Fruit fly (Drosophila melanogaster) whole organism, prepupa: Measurements from ENCODE around the gene Cbs.

ENCODE experiments used
- CG6792 ChIP-seq: fragments of 200-800 bp; sonication (Bioruptor generic); optimal IDR thresholded peaks from 3 replicates; lab custom pipeline; 2016; ENCODE audit warnings: missing biosample characterization, missing genetic modification characterization
- CG6854 ChIP-seq: fragments of 200-800 bp; sonication (Bioruptor generic); optimal IDR thresholded peaks from 2 replicates; lab custom pipeline; 2017; ENCODE audit warnings: missing biosample characterization, mild to moderate bottlenecking, missing genetic modification characterization
- CG8319 ChIP-seq: fragments of 200-800 bp; sonication (Bioruptor generic); optimal IDR thresholded peaks from 3 replicates; lab custom pipeline; 2016; ENCODE audit warnings: missing biosample characterization, missing genetic modification characterization
- Eip75B ChIP-seq: fragments of 200-800 bp; sonication (Bioruptor generic); optimal IDR thresholded peaks from 3 replicates; lab custom pipeline; 2016; ENCODE audit warnings: missing biosample characterization, missing genetic modification characterization
- Eip78C ChIP-seq: fragments of 200-800 bp; sonication (Bioruptor generic); peaks from one replicate; lab custom pipeline; 2016; ENCODE audit warnings: missing biosample characterization, missing genetic modification characterization
- Sox102F ChIP-seq: fragments of 200-800 bp; sonication (Bioruptor generic); optimal IDR thresholded peaks from 2 replicates; lab custom pipeline; 2016; ENCODE audit warnings: missing biosample characterization, mild to moderate bottlenecking, missing genetic modification characterization
- dsx ChIP-seq: fragments of 200-800 bp; optimal IDR thresholded peaks from 3 replicates; lab custom pipeline; 2019; ENCODE audit warnings: missing biosample characterization, mild to moderate bottlenecking, missing genetic modification characterization, moderate library complexity; ENCODE audit not compliant: poor library complexity, severe bottlenecking
- esn ChIP-seq: fragments of 200-800 bp; sonication (Bioruptor generic); optimal IDR thresholded peaks from 2 replicates; lab custom pipeline; 2016; ENCODE audit warnings: missing biosample characterization, mild to moderate bottlenecking, missing genetic modification characterization, moderate library complexity
- fd59A ChIP-seq: fragments of 200-800 bp; sonication (Bioruptor generic); optimal IDR thresholded peaks from 2 replicates; lab custom pipeline; 2017; ENCODE audit warnings: missing biosample characterization, mild to moderate bottlenecking, missing genetic modification characterization, missing genetic modification reagents
- svp ChIP-seq: fragments of 200-800 bp; sonication (Bioruptor generic); peaks from one replicate; lab custom pipeline; 2016; ENCODE audit warnings: missing biosample characterization, missing genetic modification characterization
- vri ChIP-seq: fragments of 200-800 bp; sonication (Bioruptor generic); optimal IDR thresholded peaks from 3 replicates; lab custom pipeline; 2016; ENCODE audit warnings: missing biosample characterization, mild to moderate bottlenecking, missing genetic modification characterization

DNA sequence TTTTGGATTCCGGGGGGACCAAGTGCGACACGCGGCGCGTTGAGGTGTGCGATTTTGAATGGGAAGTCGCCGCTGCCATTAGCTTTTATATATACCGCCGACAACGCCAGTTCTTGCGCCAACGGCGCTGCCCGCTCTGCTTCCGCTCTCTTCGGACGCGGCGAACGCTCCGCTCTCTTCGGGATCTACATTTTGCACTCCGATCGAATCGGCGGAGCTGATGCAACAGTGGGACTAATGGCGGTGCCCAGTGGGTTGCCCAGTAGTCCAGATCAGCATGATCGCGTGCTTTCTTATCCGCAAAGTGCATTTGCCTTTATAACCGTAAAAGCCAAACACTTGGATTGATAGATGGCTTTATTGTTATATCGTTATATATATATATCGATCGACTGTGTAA, 22.5 kb downstream of the Cbs start, which contains the start of gene CG32512:
- TF ChIP-seq Eip78C (GFP tag; lab: Kevin White, UChicago) (no peak), Eip75B (GFP tag; lab: Kevin White, UChicago) (no peak), CG8319 (GFP tag; lab: Kevin White, UChicago) (no peak), svp (GFP tag; lab: Kevin White, UChicago) (no peak), esn (GFP tag; lab: Kevin White, UChicago) (no peak), fd59A (GFP tag; lab: Kevin White, UChicago) (no peak), CG6854 (GFP tag; lab: Kevin White, UChicago) (no peak), vri (GFP tag; lab: Kevin White, UChicago) (peak; percentile 16), CG6792 (GFP tag; lab: Kevin White, UChicago) (no peak), Sox102F (GFP tag; lab: Kevin White, UChicago) (no peak), dsx (GFP tag; lab: Kevin White, UChicago) (no peak)
